Worm (Caenorhabditis elegans): ENCODE measurements around the gene rap-3.

The rap-3 gene

ce11 chrIV:11142314-11143227 lies 34.5 kb upstream of the rap-3 start, which contains the start of gene skih-2 (continued):
- TF ChIP-seq unc-98 (GFP tag; IDR thresholded peaks at IDR 0.05) (no peak), unc-62 (GFP tag; optimal IDR thresholded peaks at IDR 0.05) (no peak), mab-9 (GFP tag; IDR thresholded peaks at IDR 0.05) (no peak), nhr-71 (tag; optimal IDR thresholded peaks at IDR 0.05) (peak; percentile 64), aha-1 (tag; optimal IDR thresholded peaks at IDR 0.05) (no peak), sox-4 (tag; optimal IDR thresholded peaks at IDR 0.05) (no peak), efl-3 (GFP tag; optimal IDR thresholded peaks at IDR 0.05) (no peak), pag-3 (tag; optimal IDR thresholded peaks at IDR 0.05; ENCODE audit: borderline replicate concordance, insufficient read depth) (no peak), fkh-10 (GFP tag; optimal IDR thresholded peaks at IDR 0.05) (no peak), alr-1 (tag; optimal IDR thresholded peaks at IDR 0.05; ENCODE audit: borderline replicate concordance) (no peak), nhr-12 (tag; optimal IDR thresholded peaks at IDR 0.05) (no peak), nhr-76 (tag; optimal IDR thresholded peaks at IDR 0.05) (no peak), mdl-1 (tag; optimal IDR thresholded peaks at IDR 0.05) (no peak), hpl-2 (GFP tag; optimal IDR thresholded peaks at IDR 0.05) (no peak), tlp-1 (tag; optimal IDR thresholded peaks at IDR 0.05) (no peak), ceh-63 (GFP tag; optimal IDR thresholded peaks at IDR 0.05) (no peak), fos-1 (tag; optimal IDR thresholded peaks at IDR 0.05) (no peak), irx-1 (tag; optimal IDR thresholded peaks at IDR 0.05) (peak; percentile 40), snu-23 (GFP tag; optimal IDR thresholded peaks at IDR 0.05) (peak; percentile 55), sup-37 (GFP tag; optimal IDR thresholded peaks at IDR 0.05) (no peak), egl-13 (tag; optimal IDR thresholded peaks at IDR 0.05) (no peak), egl-27 (tag; optimal IDR thresholded peaks at IDR 0.05) (no peak), C34B4.2 (tag; optimal IDR thresholded peaks at IDR 0.05) (no peak), ztf-4 (tag; optimal IDR thresholded peaks at IDR 0.05) (no peak), elt-3 (tag; optimal IDR thresholded peaks at IDR 0.05) (no peak), ets-5 (GFP tag; IDR thresholded peaks at IDR 0.05) (no peak), unc-30 (tag; optimal IDR thresholded peaks at IDR 0.05) (no peak), hlh-17 (GFP tag; optimal IDR thresholded peaks at IDR 0.05; ENCODE audit: borderline replicate concordance) (no peak), lin-13 (GFP tag; optimal IDR thresholded peaks at IDR 0.05) (no peak), grh-1 (GFP tag; IDR thresholded peaks at IDR 0.05) (no peak), zip-4 (GFP tag; optimal IDR thresholded peaks at IDR 0.05) (no peak), skn-1 (tag; optimal IDR thresholded peaks at IDR 0.05) (peak; percentile 56), lin-14 (GFP tag; optimal IDR thresholded peaks at IDR 0.05) (no peak), vab-15 (tag; optimal IDR thresholded peaks at IDR 0.05) (no peak), snpc-4 (tag; optimal IDR thresholded peaks at IDR 0.05) (peak; percentile 20), F16B12.6 (tag; optimal IDR thresholded peaks at IDR 0.05) (peak; percentile 88), ceh-8 (GFP tag; optimal IDR thresholded peaks at IDR 0.05) (no peak), pqm-1 (tag; optimal IDR thresholded peaks at IDR 0.05) (no peak), tbx-2 (tag; optimal IDR thresholded peaks at IDR 0.05) (peak; percentile 49), lin-15B (tag; optimal IDR thresholded peaks at IDR 0.05) (peak; percentile 32), nhr-47 (tag; optimal IDR thresholded peaks at IDR 0.05) (peak; percentile 71), C16A3.4 (tag; optimal IDR thresholded peaks at IDR 0.05) (peak; percentile 38), xbp-1 (tag; optimal IDR thresholded peaks at IDR 0.05) (peak; percentile 78), Y116A8C.19 (tag; optimal IDR thresholded peaks at IDR 0.05; ENCODE audit: borderline replicate concordance) (no peak), lin-39 (tag; optimal IDR thresholded peaks at IDR 0.05) (peak; percentile 18), nhr-11 (tag; optimal IDR thresholded peaks at IDR 0.05) (no peak), rnt-1 (tag; optimal IDR thresholded peaks at IDR 0.05) (peak; percentile 18), nhr-28 (tag; optimal IDR thresholded peaks at IDR 0.05) (no peak), dpl-1 (GFP tag; optimal IDR thresholded peaks at IDR 0.05) (peak; percentile 92 to 95 (median 93))

Data from whole organism, L1 larva.